Fruit fly (Drosophila melanogaster): ENCODE results near the gene CG9593.

- TF ChIP-seq Mnt (GFP tag; optimal IDR thresholded peaks at IDR 0.05) = no peak
- no peak for TF ChIP-seq CG11617 (GFP tag; optimal IDR thresholded peaks at IDR 0.05)
- TF ChIP-seq kay (GFP tag; ENCODE audit: borderline replicate concordance) = no peak
- TF ChIP-seq CG12768 (GFP tag; optimal IDR thresholded peaks at IDR 0.05) = no peak
- TF ChIP-seq pad (GFP tag; optimal IDR thresholded peaks at IDR 0.05) = no peak
- no peak for TF ChIP-seq Crg-1 (GFP tag; optimal IDR thresholded peaks at IDR 0.05)
- no peak for TF ChIP-seq CG33017 (tag; optimal IDR thresholded peaks at IDR 0.05)
- TF ChIP-seq cnc (optimal IDR thresholded peaks at IDR 0.05) = no peak
- no peak for TF ChIP-seq toe (GFP tag; optimal IDR thresholded peaks at IDR 0.05)
- no peak for TF ChIP-seq CG14711 (tag; optimal IDR thresholded peaks at IDR 0.05)
- TF ChIP-seq CG7101 (tag; optimal IDR thresholded peaks at IDR 0.05) = no peak
- TF ChIP-seq CG7045 (GFP tag; optimal IDR thresholded peaks at IDR 0.05) = no peak
- no peak for TF ChIP-seq Hr96 (GFP tag; optimal IDR thresholded peaks at IDR 0.05)
- no peak for TF ChIP-seq bab1 (GFP tag; optimal IDR thresholded peaks at IDR 0.05)
These were observed 4.3 kb downstream of the CG9593 start for dm6 chr3R:15806341-15806740.

Measured in whole organism, adult.